Worm (Caenorhabditis elegans) whole organism, L4 larva: ENCODE data around the gene R05H10.7.

ENCODE experiments used
- D1046.2 ChIP-seq: fragments of 200-800 bp; sonication (Bioruptor generic); IDR thresholded peaks from 2 replicates; pipeline ENCODE4 v1.3.6; 2022; ENCODE audit warnings: missing genetic modification characterization, missing compliant biosample characterization
- F44E2.7 ChIP-seq: fragments of 200-800 bp; sonication (Bioruptor generic); IDR thresholded peaks from 2 replicates; pipeline ENCODE4 v2.1.2; 2022; ENCODE audit warnings: missing genetic modification characterization, missing compliant biosample characterization
- R02D3.7 ChIP-seq: fragments of 150-350 bp; sonication (generic microtip); optimal IDR thresholded peaks from 3 replicates; lab custom pipeline; 2014; ENCODE audit warnings: missing biosample characterization, missing genetic modification characterization
- T20F7.1 ChIP-seq: fragments of 200-800 bp; sonication (Bioruptor generic); optimal IDR thresholded peaks from 2 replicates; lab custom pipeline; 2018; ENCODE audit warnings: mild to moderate bottlenecking, missing genetic modification characterization, missing compliant biosample characterization
- ceh-32 ChIP-seq: sonication (generic microtip); optimal IDR thresholded peaks from 2 replicates; lab custom pipeline; 2016; ENCODE audit warnings: mild to moderate bottlenecking, missing genetic modification characterization, missing compliant biosample characterization; ENCODE audit not compliant: poor library complexity
- ceh-62 ChIP-seq: sonication (generic microtip); optimal IDR thresholded peaks from 2 replicates; lab custom pipeline; 2017; ENCODE audit warnings: missing biosample characterization, missing genetic modification characterization
- ceh-82 ChIP-seq: sonication (generic microtip); optimal IDR thresholded peaks from 2 replicates; lab custom pipeline; 2017; ENCODE audit warnings: missing biosample characterization, missing genetic modification characterization
- ctbp-1 ChIP-seq: fragments of 200-800 bp; sonication (Bioruptor generic); IDR thresholded peaks from 2 replicates; pipeline ENCODE4 v1.3.6; 2022; ENCODE audit warnings: missing genetic modification reagents, missing genetic modification characterization, missing compliant biosample characterization
- daf-12 ChIP-seq: fragments of 150-350 bp; optimal IDR thresholded peaks from 2 replicates; lab custom pipeline; 2014; ENCODE audit warnings: missing biosample characterization, missing genetic modification reagents, missing genetic modification characterization
- daf-16 ChIP-seq, 3 experiments: sonication (generic microtip); optimal IDR thresholded peaks; 2 replicates each; lab custom pipeline; 2016 to 2017; ENCODE audit warnings: missing genetic modification characterization in 3 of 3, missing genetic modification reagents in 3 of 3, mild to moderate bottlenecking in 2 of 3, missing compliant biosample characterization in 2 of 3, missing biosample characterization in 1 of 3, moderate library complexity in 1 of 3
- daf-8 ChIP-seq: fragments of 200-800 bp; sonication (Bioruptor generic); IDR thresholded peaks from 2 replicates; pipeline ENCODE4 v1.3.6; 2022; ENCODE audit warnings: missing genetic modification characterization, missing compliant biosample characterization
- dmd-6 ChIP-seq: fragments of 200-800 bp; sonication (Bioruptor generic); IDR thresholded peaks from 2 replicates; pipeline ENCODE4 v1.3.6; 2022; ENCODE audit warnings: missing genetic modification reagents, missing genetic modification characterization, missing compliant biosample characterization
- dpl-1 ChIP-seq: fragments of 150-350 bp; optimal IDR thresholded peaks from 2 replicates; lab custom pipeline; 2014; ENCODE audit warnings: missing biosample characterization, missing genetic modification reagents, missing genetic modification characterization
- dve-1 ChIP-seq: sonication (generic microtip); optimal IDR thresholded peaks from 2 replicates; lab custom pipeline; 2017; ENCODE audit warnings: antibody characterized with exemption, mild to moderate bottlenecking, missing genetic modification characterization, missing compliant biosample characterization; ENCODE audit not compliant: insufficient read depth
- egl-27 ChIP-seq: sonication (generic microtip); optimal IDR thresholded peaks from 3 replicates; lab custom pipeline; 2017; ENCODE audit warnings: missing biosample characterization, missing genetic modification reagents, missing genetic modification characterization
- egl-43 ChIP-seq: fragments of 200-800 bp; sonication (Bioruptor generic); IDR thresholded peaks from 2 replicates; pipeline ENCODE4 v1.3.6; 2022; ENCODE audit warnings: missing genetic modification reagents, missing genetic modification characterization, missing compliant biosample characterization
- gei-8 ChIP-seq: fragments of 200-800 bp; sonication (Bioruptor generic); optimal IDR thresholded peaks from 2 replicates; lab custom pipeline; 2018; ENCODE audit warnings: mild to moderate bottlenecking, missing genetic modification characterization, missing compliant biosample characterization
- hlh-11 ChIP-seq: fragments of 200-800 bp; sonication (Bioruptor generic); optimal IDR thresholded peaks from 2 replicates; lab custom pipeline; 2018; ENCODE audit warnings: mild to moderate bottlenecking, missing genetic modification characterization, missing compliant biosample characterization
- jun-1 ChIP-seq: fragments of 150-350 bp; optimal IDR thresholded peaks from 2 replicates; lab custom pipeline; 2014; ENCODE audit warnings: missing biosample characterization, missing genetic modification reagents, missing genetic modification characterization
- lin-1 ChIP-seq: fragments of 200-800 bp; sonication (Bioruptor generic); IDR thresholded peaks from 2 replicates; pipeline ENCODE4 v1.3.6; 2022; ENCODE audit warnings: missing genetic modification reagents, missing genetic modification characterization, missing compliant biosample characterization
- lin-29 ChIP-seq: fragments of 200-800 bp; sonication (Bioruptor generic); IDR thresholded peaks from 2 replicates; pipeline ENCODE4 v1.3.6; 2022; ENCODE audit warnings: missing genetic modification reagents, missing genetic modification characterization, missing compliant biosample characterization
- lsy-2 ChIP-seq, 2 experiments: fragments of 150-350 bp in 1 of 2; sonication (generic microtip) in 1 of 2; optimal IDR thresholded peaks; 2 replicates each; lab custom pipeline; 2014 to 2017; ENCODE audit warnings: missing biosample characterization in 2 of 2, missing genetic modification characterization in 2 of 2
- mdl-1 ChIP-seq, 2 experiments: fragments of 150-350 bp in 1 of 2; sonication (generic microtip) in 1 of 2; optimal IDR thresholded peaks; 2 replicates each; lab custom pipeline; 2014 to 2017; ENCODE audit warnings: missing biosample characterization in 2 of 2, missing genetic modification characterization in 2 of 2
- mdt-29 ChIP-seq: fragments of 200-800 bp; sonication (Bioruptor generic); IDR thresholded peaks from 2 replicates; pipeline ENCODE4 v1.3.6; 2022; ENCODE audit warnings: missing genetic modification reagents, missing genetic modification characterization, missing compliant biosample characterization
- nhr-102 ChIP-seq: sonication (generic microtip); optimal IDR thresholded peaks from 2 replicates; lab custom pipeline; 2016; ENCODE audit warnings: mild to moderate bottlenecking, missing genetic modification characterization, moderate library complexity, missing compliant biosample characterization
- nhr-11 ChIP-seq: fragments of 150-350 bp; optimal IDR thresholded peaks from 2 replicates; lab custom pipeline; 2014; ENCODE audit warnings: missing biosample characterization, missing genetic modification characterization
- nhr-28 ChIP-seq: fragments of 150-350 bp; optimal IDR thresholded peaks from 2 replicates; lab custom pipeline; 2014; ENCODE audit warnings: missing biosample characterization, missing genetic modification characterization
- nhr-41 ChIP-seq: fragments of 200-800 bp; sonication (Bioruptor generic); IDR thresholded peaks from 2 replicates; pipeline ENCODE4 v1.3.6; 2022; ENCODE audit warnings: missing genetic modification reagents, missing genetic modification characterization, missing compliant biosample characterization
- nhr-6 ChIP-seq: fragments of 150-350 bp; optimal IDR thresholded peaks from 2 replicates; lab custom pipeline; 2014; ENCODE audit warnings: missing biosample characterization, missing genetic modification characterization
- nhr-76 ChIP-seq: fragments of 150-350 bp; optimal IDR thresholded peaks from 2 replicates; lab custom pipeline; 2014; ENCODE audit warnings: missing biosample characterization, missing genetic modification characterization
- nhr-77 ChIP-seq: fragments of 150-350 bp; optimal IDR thresholded peaks from 2 replicates; lab custom pipeline; 2014; ENCODE audit warnings: missing biosample characterization, missing genetic modification characterization
- pha-4 ChIP-seq, 2 experiments: fragments of 150-350 bp in 1 of 2; fragments of 200-800 bp in 1 of 2; sonication (Bioruptor generic) in 1 of 2; IDR thresholded peaks in 1 of 2; optimal IDR thresholded peaks in 1 of 2; 2 replicates each; pipeline versions ENCODE4 v1.3.6 to Lab custom; 2014 to 2022; ENCODE audit warnings: missing genetic modification characterization in 2 of 2, missing genetic modification reagents in 2 of 2, missing biosample characterization in 1 of 2, missing compliant biosample characterization in 1 of 2
- php-3 ChIP-seq: fragments of 200-800 bp; sonication (Bioruptor generic); IDR thresholded peaks from 2 replicates; pipeline ENCODE4 v1.3.6; 2022; ENCODE audit warnings: missing genetic modification reagents, missing genetic modification characterization, missing compliant biosample characterization
- pqm-1 ChIP-seq: sonication (generic microtip); optimal IDR thresholded peaks from 2 replicates; lab custom pipeline; 2017; ENCODE audit warnings: missing biosample characterization, missing genetic modification characterization
- sdz-12 ChIP-seq: fragments of 200-800 bp; sonication (Bioruptor generic); optimal IDR thresholded peaks from 2 replicates; lab custom pipeline; 2018; ENCODE audit warnings: mild to moderate bottlenecking, missing genetic modification characterization, missing compliant biosample characterization
- set-16 ChIP-seq: fragments of 200-800 bp; sonication (Bioruptor generic); IDR thresholded peaks from 2 replicates; pipeline ENCODE4 v1.3.6; 2022; ENCODE audit warnings: missing genetic modification reagents, missing genetic modification characterization, missing compliant biosample characterization
- skn-1 ChIP-seq: fragments of 150-350 bp; optimal IDR thresholded peaks from 2 replicates; lab custom pipeline; 2014; ENCODE audit warnings: missing biosample characterization, missing genetic modification characterization
- snpc-1.2 ChIP-seq: fragments of 200-800 bp; sonication (Bioruptor generic); IDR thresholded peaks from 2 replicates; pipeline ENCODE4 v1.3.6; 2022; ENCODE audit warnings: missing genetic modification reagents, missing genetic modification characterization, missing compliant biosample characterization
- snpc-4 ChIP-seq: fragments of 150-350 bp; optimal IDR thresholded peaks from 2 replicates; lab custom pipeline; 2014; ENCODE audit warnings: missing biosample characterization, missing genetic modification characterization
- vab-7 ChIP-seq: fragments of 200-800 bp; sonication (Bioruptor generic); IDR thresholded peaks from 2 replicates; pipeline ENCODE4 v1.3.6; 2022; ENCODE audit warnings: missing genetic modification reagents, missing genetic modification characterization, missing compliant biosample characterization
- ztf-7 ChIP-seq: fragments of 150-350 bp; optimal IDR thresholded peaks from 2 replicates; lab custom pipeline; 2014; ENCODE audit warnings: missing biosample characterization, missing genetic modification characterization

Gene R05H10.7

DNA sequence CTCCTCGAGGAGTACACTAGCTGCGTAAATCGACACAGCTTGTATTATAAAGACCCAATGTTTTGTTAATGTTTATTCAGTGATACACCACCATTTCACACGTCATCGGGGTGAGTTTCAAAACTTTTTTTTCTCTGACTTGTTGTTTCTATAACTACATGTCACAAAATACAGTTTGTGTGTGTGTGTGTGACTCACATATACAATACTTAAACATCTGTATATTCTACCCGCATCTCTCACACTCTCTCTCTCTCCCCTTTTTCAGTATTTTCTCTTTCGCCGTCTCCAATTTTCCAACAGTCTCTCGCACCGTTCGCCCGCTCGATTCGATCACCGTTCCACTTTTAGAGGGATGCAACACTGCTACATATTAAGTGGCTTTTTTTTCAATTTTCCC is 43.9 kb upstream of the R05H10.7 start (continued):
- TF ChIP-seq egl-43 (GFP tag; lab: Robert Waterston, UW): no peak
- no peak for TF ChIP-seq set-16 (GFP tag; lab: Robert Waterston, UW)
- TF ChIP-seq nhr-28 (tag; lab: Kevin White, UChicago): peak; percentile 98
- no peak for TF ChIP-seq ceh-32 (tag; lab: Kevin White, UChicago)
- peak; percentile 79 for TF ChIP-seq hlh-11
- TF ChIP-seq pha-4 (GFP tag; IDR thresholded peaks at IDR 0.05; lab: Robert Waterston, UW): peak; percentile 66; the same call in 1 of the 2 replicates
- TF ChIP-seq pha-4 (tag; optimal IDR thresholded peaks at IDR 0.05; lab: Kevin White, UChicago): peak; percentile 24
- no peak for TF ChIP-seq F44E2.7 (GFP tag; lab: Robert Waterston, UW)
- TF ChIP-seq nhr-11 (tag; lab: Kevin White, UChicago): no peak
- no peak for TF ChIP-seq daf-8 (GFP tag; lab: Robert Waterston, UW)
- no peak for TF ChIP-seq skn-1 (tag; lab: Kevin White, UChicago)
- TF ChIP-seq ceh-62 (tag; lab: Kevin White, UChicago): no peak
- TF ChIP-seq gei-8 (GFP tag; lab: Kevin White, UChicago): no peak
- no peak for TF ChIP-seq snpc-1.2 (GFP tag; lab: Robert Waterston, UW)
- no peak for TF ChIP-seq nhr-76
- TF ChIP-seq egl-27: no peak
- TF ChIP-seq R02D3.7: peak; percentile 11
- TF ChIP-seq T20F7.1 (GFP tag; lab: Kevin White, UChicago): no peak
- TF ChIP-seq ztf-7 (tag; lab: Kevin White, UChicago): no peak
- no peak for TF ChIP-seq ctbp-1 (GFP tag; lab: Robert Waterston, UW)
- TF ChIP-seq mdl-1 (tag; optimal IDR thresholded peaks at IDR 0.05; lab: Kevin White, UChicago): peak in 1 of 2 experiments; percentile 27
- TF ChIP-seq dve-1 (tag; lab: Kevin White, UChicago): peak; percentile 87
- TF ChIP-seq D1046.2 (GFP tag; lab: Robert Waterston, UW): no peak
- TF ChIP-seq lsy-2 (tag; optimal IDR thresholded peaks at IDR 0.05; lab: Kevin White, UChicago): peak in 1 of 2 experiments; percentile 3
- TF ChIP-seq ceh-82 (tag; lab: Kevin White, UChicago): no peak
- TF ChIP-seq dmd-6 (GFP tag; lab: Robert Waterston, UW): peak; percentile 71
- no peak for TF ChIP-seq daf-12 (tag; lab: Kevin White, UChicago)
- peak; percentile 64 for TF ChIP-seq nhr-6 (tag; lab: Kevin White, UChicago)
- TF ChIP-seq nhr-102: peak; percentile 10
- TF ChIP-seq lin-1 (GFP tag; lab: Robert Waterston, UW): no peak
- TF ChIP-seq snpc-4 (tag; lab: Kevin White, UChicago): no peak
- TF ChIP-seq mdt-29 (GFP tag; lab: Robert Waterston, UW): no peak
- TF ChIP-seq dpl-1 (GFP tag; lab: Kevin White, UChicago): peak; percentile 4
- no peak for TF ChIP-seq vab-7 (GFP tag; lab: Robert Waterston, UW)
- TF ChIP-seq lin-29 (GFP tag; lab: Robert Waterston, UW): no peak
- no peak for TF ChIP-seq sdz-12 (GFP tag; lab: Kevin White, UChicago)

DNA sequence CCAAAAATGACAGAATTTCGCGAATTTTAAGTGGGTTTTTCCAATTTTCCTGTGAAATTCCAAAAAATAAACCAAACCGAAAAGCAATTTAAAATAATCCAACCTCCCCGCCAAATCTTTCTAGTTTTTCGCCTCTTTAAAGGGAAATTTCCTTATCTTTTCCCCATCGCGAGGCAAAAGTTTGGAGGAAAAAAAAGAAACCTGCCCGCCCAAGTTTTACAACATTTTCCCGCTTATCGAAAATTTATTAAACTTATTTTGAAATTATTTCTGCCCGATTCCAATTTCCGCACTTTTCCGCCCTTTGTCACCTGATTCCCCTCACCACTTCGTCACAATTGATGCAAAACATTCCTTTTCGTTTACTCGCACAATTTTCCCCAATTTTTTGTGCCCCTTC is 43.1 kb upstream of the R05H10.7 start, which contains the start of gene osta-3:
Gene osta-3, plus strand, starts transcription at position 301 of the 400 bp plus-strand sequence.
- no peak for TF ChIP-seq php-3
- no peak for TF ChIP-seq pha-4 (GFP tag; IDR thresholded peaks at IDR 0.05; lab: Robert Waterston, UW)
- TF ChIP-seq pha-4 (tag; optimal IDR thresholded peaks at IDR 0.05; lab: Kevin White, UChicago): peak; percentile 14

DNA sequence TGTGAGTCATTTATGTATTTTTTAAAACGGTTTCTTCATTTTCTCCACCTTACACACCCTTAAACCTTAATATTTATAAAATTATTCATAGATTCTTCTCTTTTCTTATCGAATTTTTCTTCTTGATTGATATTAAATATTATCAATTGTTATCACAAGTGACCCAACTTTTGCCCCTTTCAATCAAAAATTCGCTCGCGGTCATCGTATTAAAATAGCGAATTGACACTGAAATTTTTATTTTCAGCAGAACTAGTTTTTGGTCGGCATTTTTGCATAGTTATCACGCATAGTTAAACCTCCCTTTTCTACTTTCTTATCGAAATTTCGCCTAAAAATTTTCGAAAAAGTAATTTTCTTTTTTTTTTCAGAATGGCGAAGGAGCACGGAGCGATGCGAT is 42.7 kb upstream of the R05H10.7 start:
- no peak for TF ChIP-seq mdl-1 (tag; optimal IDR thresholded peaks at IDR 0.05; lab: Kevin White, UChicago)
- no peak for TF ChIP-seq daf-16 (GFP tag; optimal IDR thresholded peaks at IDR 0.05; lab: Kevin White, UChicago)
- peak; percentile 70 for TF ChIP-seq daf-16 (tag; optimal IDR thresholded peaks at IDR 0.05; lab: Kevin White, UChicago)
- peak; percentile 11 for TF ChIP-seq nhr-102
- TF ChIP-seq nhr-28 (tag; lab: Kevin White, UChicago): peak; percentile 89
- TF ChIP-seq pqm-1: peak; percentile 76
- peak; percentile 91 for TF ChIP-seq dmd-6 (GFP tag; lab: Robert Waterston, UW)
- peak; percentile 71 for TF ChIP-seq dve-1 (tag; lab: Kevin White, UChicago)
- no peak for TF ChIP-seq jun-1 (tag; lab: Kevin White, UChicago)
- TF ChIP-seq nhr-41 (GFP tag; lab: Robert Waterston, UW): peak; percentile 86; the same call in 1 of the 2 replicates
- TF ChIP-seq nhr-77 (tag; lab: Kevin White, UChicago): peak; percentile 97
- TF ChIP-seq php-3: peak; percentile 84
- TF ChIP-seq hlh-11: peak; percentile 73
- no peak for TF ChIP-seq ctbp-1 (GFP tag; lab: Robert Waterston, UW)
